Fruit fly (Drosophila melanogaster): ENCODE results near the gene Prosbeta3.

Prosbeta3 gene

dm6 chr3R:8998243-8998642, 7.8 kb downstream of the Prosbeta3 start:
- TF ChIP-seq tgo (GFP tag; IDR thresholded peaks at IDR 0.05) = 0 out of 3 replicates have a peak, but pooled peaks have one; percentile 17
- TF ChIP-seq sim (GFP tag; IDR thresholded peaks at IDR 0.05) = no peak

- TF ChIP-seq CG15601 (tag; optimal IDR thresholded peaks at IDR 0.05) (no peak), CG3065 (GFP tag; optimal IDR thresholded peaks at IDR 0.05) (no peak)
Measured at dm6 chr3R:8997397-8997796, 8.6 kb downstream of the Prosbeta3 start, which contains the start of gene CG11977. Gene CG11977 (plus strand): TSS chr3R:8997697.

DNA sequence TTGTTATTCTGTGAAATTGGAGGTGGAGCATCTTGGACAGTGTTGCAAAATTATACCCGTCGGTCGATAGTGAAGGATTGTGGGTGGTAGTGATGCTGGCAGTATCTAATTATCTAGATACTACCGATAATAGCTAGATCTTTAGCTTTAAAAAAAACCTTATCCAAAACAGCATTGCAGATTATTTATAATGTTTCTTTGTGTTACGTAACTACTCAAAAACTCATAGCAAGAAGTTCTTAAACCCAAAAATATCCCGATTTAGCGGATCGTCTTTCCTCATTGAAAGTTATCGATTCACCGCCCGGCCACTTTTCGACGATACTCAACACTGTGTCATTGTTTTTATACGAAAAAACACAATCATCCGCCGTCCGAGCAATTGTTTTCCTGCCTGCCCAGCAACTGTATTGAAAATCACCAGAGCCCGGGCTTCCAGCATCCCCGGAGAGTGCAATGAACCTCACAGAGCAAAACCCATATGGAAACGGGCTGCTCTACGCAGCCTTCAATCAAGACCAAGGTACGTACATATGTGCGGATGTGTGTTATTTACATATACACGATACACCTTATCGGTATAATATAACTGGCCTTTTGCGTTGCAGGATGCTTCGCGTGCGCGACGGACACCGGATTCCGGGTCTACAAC, 13.0 kb downstream of the Prosbeta3 start, which contains the start of gene CG11975:
Gene CG11975 (plus strand): TSS at position 326 of the 652 bp plus-strand sequence.
- TF ChIP-seq CG2116 (GFP tag; optimal IDR thresholded peaks at IDR 0.05) (peak; percentile 89), Gug (GFP tag; IDR thresholded peaks at IDR 0.05) (peak; percentile 56; the same call in 1 of the 4 replicates), zfh2 (GFP tag; optimal IDR thresholded peaks at IDR 0.05) (peak; percentile 90), NC2α (GFP tag; optimal IDR thresholded peaks at IDR 0.05) (peak; percentile 22), CG31224 (GFP tag; IDR thresholded peaks at IDR 0.05) (0 out of 2 replicates have a peak, but pooled peaks have one; percentile 6), slou (GFP tag; optimal IDR thresholded peaks at IDR 0.05) (peak; percentile 70), pnt (GFP tag; optimal IDR thresholded peaks at IDR 0.05) (peak; percentile 68), danr (GFP tag; IDR thresholded peaks at IDR 0.05) (no peak; the same call in 1 of the 2 replicates), bigmax (GFP tag; optimal IDR thresholded peaks at IDR 0.05) (no peak), p53 (GFP tag; optimal IDR thresholded peaks at IDR 0.05) (peak; percentile 31), CG11247 (GFP tag; IDR thresholded peaks at IDR 0.05) (peak; percentile 55; the same call in 1 of the 2 replicates), CG16779 (GFP tag; IDR thresholded peaks at IDR 0.05) (no peak), CG1832 (GFP tag; optimal IDR thresholded peaks at IDR 0.05) (no peak), CG18764 (GFP tag; optimal IDR thresholded peaks at IDR 0.05) (peak; percentile 62), PHDP (tag; optimal IDR thresholded peaks at IDR 0.05) (peak; percentile 70), Gsc (GFP tag; IDR thresholded peaks at IDR 0.05) (no peak), da (GFP tag; optimal IDR thresholded peaks at IDR 0.05) (peak; percentile 50), CG9609 (GFP tag; optimal IDR thresholded peaks at IDR 0.05) (peak; percentile 79), CG17802 (tag; optimal IDR thresholded peaks at IDR 0.05) (peak; percentile 20), mld (GFP tag; IDR thresholded peaks at IDR 0.05; ENCODE audit: partially characterized antibody) (no peak), Max (GFP tag; optimal IDR thresholded peaks at IDR 0.05) (peak; percentile 79), CG10543 (GFP tag; optimal IDR thresholded peaks at IDR 0.05) (peak; percentile 47), Hr39 (optimal IDR thresholded peaks at IDR 0.05) (no peak), NC2β (GFP tag; optimal IDR thresholded peaks at IDR 0.05) (peak; percentile 72), stc (GFP tag; IDR thresholded peaks at IDR 0.05) (no peak), CG34422 (GFP tag; IDR thresholded peaks at IDR 0.05) (peak; percentile 69; the same call in 1 of the 3 replicates), CG4282 (GFP tag; optimal IDR thresholded peaks at IDR 0.05) (peak; percentile 43), MBD-R2 (GFP tag; IDR thresholded peaks at IDR 0.05) (peak; percentile 89), CG18476 (GFP tag; optimal IDR thresholded peaks at IDR 0.05) (peak; percentile 65), mam (GFP tag; optimal IDR thresholded peaks at IDR 0.05) (peak; percentile 90), hbn (GFP tag; IDR thresholded peaks at IDR 0.05; ENCODE audit: partially characterized antibody) (peak; percentile 52; the same call in 1 of the 2 replicates), CG6254 (GFP tag; optimal IDR thresholded peaks at IDR 0.05) (no peak), CG6683 (GFP tag; optimal IDR thresholded peaks at IDR 0.05) (peak; percentile 60), Nf-YB (GFP tag; optimal IDR thresholded peaks at IDR 0.05) (peak; percentile 21), ham (GFP tag; IDR thresholded peaks at IDR 0.05) (no peak), ken (GFP tag; IDR thresholded peaks at IDR 0.05) (peak; percentile 68; the same call in 1 of the 3 replicates), Rx (GFP tag; IDR thresholded peaks at IDR 0.05) (peak; percentile 28; the same call in 1 of the 2 replicates), cato (GFP tag; optimal IDR thresholded peaks at IDR 0.05; ENCODE audit: borderline replicate concordance) (peak; percentile 55), pzg (GFP tag; optimal IDR thresholded peaks at IDR 0.05) (peak; percentile 78), fd64A (GFP tag; optimal IDR thresholded peaks at IDR 0.05) (no peak), CG16813 (GFP tag; IDR thresholded peaks at IDR 0.05; ENCODE audit: partially characterized antibody) (peak; percentile 64), klu (GFP tag; IDR thresholded peaks at IDR 0.05) (peak; percentile 96)

Measured in whole organism, embryonic.